Worm (Caenorhabditis elegans) whole organism, young adult: ENCODE measurements around the gene Y45G5AL.1.
A peak's percentile ranks its signal among the peaks of the same experiment; 100 is the strongest.

ENCODE experiments used
- B0035.1 ChIP-seq: sonication (generic microtip); optimal IDR thresholded peaks from 2 replicates; lab custom pipeline; 2016; ENCODE audit warnings: missing genetic modification characterization, mild to moderate bottlenecking, missing compliant biosample characterization, missing genotype, missing genetic modification reagents
- B0261.1 ChIP-seq: sonication (generic microtip); optimal IDR thresholded peaks from 2 replicates; lab custom pipeline; 2016; ENCODE audit warnings: mild to moderate bottlenecking, missing genetic modification characterization, moderate library complexity, missing compliant biosample characterization
- F10E7.11 ChIP-seq: sonication (generic microtip); optimal IDR thresholded peaks from 2 replicates; lab custom pipeline; 2017; ENCODE audit warnings: mild to moderate bottlenecking, missing genetic modification characterization, moderate library complexity, missing compliant biosample characterization
- F33H1.4 ChIP-seq: fragments of 200-800 bp; sonication (Bioruptor generic); IDR thresholded peaks from 2 replicates; pipeline ENCODE4 v1.3.6; 2022; ENCODE audit warnings: missing genetic modification reagents, missing genetic modification characterization, missing compliant biosample characterization
- F37B4.10 ChIP-seq: fragments of 200-800 bp; sonication (Bioruptor generic); IDR thresholded peaks from 2 replicates; pipeline ENCODE4 v1.3.6; 2022; ENCODE audit warnings: missing genetic modification characterization, missing compliant biosample characterization
- F57A8.1 ChIP-seq: fragments of 200-800 bp; sonication (Bioruptor generic); optimal IDR thresholded peaks from 2 replicates; lab custom pipeline; 2018; ENCODE audit warnings: mild to moderate bottlenecking, missing genetic modification characterization, moderate library complexity, missing compliant biosample characterization
- T07F8.4 ChIP-seq: sonication (generic microtip); optimal IDR thresholded peaks from 2 replicates; lab custom pipeline; 2016; ENCODE audit warnings: mild to moderate bottlenecking, missing genetic modification characterization, moderate library complexity, missing compliant biosample characterization
- Y53G8AR.9 ChIP-seq: fragments of 200-800 bp; sonication (Bioruptor generic); conservative IDR thresholded peaks from 2 replicates; pipeline ENCODE4 v1.3.6; 2022; ENCODE audit warnings: missing genetic modification reagents, missing genetic modification characterization, missing compliant biosample characterization
- Y56A3A.18 ChIP-seq: fragments of 200-800 bp; sonication (Bioruptor generic); IDR thresholded peaks from 2 replicates; pipeline ENCODE4 v1.3.6; 2022; ENCODE audit warnings: missing genetic modification reagents, missing genetic modification characterization, missing compliant biosample characterization
- Y67H2A.10 ChIP-seq: fragments of 200-800 bp; sonication (Bioruptor generic); conservative IDR thresholded peaks from 2 replicates; pipeline ENCODE4 v1.3.6; 2022; ENCODE audit warnings: missing genetic modification reagents, missing genetic modification characterization, missing compliant biosample characterization
- aptf-3 ChIP-seq: fragments of 200-800 bp; sonication (Bioruptor generic); IDR thresholded peaks from 2 replicates; pipeline ENCODE4 v1.3.6; 2022; ENCODE audit warnings: missing genetic modification characterization, missing compliant biosample characterization
- atf-7 ChIP-seq: sonication (generic microtip); optimal IDR thresholded peaks from 2 replicates; lab custom pipeline; 2017; ENCODE audit warnings: mild to moderate bottlenecking, missing genetic modification characterization, missing compliant biosample characterization
- athp-1 ChIP-seq: sonication (generic microtip); optimal IDR thresholded peaks from 2 replicates; lab custom pipeline; 2017; ENCODE audit warnings: mild to moderate bottlenecking, missing genetic modification characterization, missing compliant biosample characterization
- attf-3 ChIP-seq: fragments of 200-800 bp; sonication (Bioruptor generic); conservative IDR thresholded peaks from 2 replicates; pipeline ENCODE4 v1.3.6; 2022; ENCODE audit warnings: missing genetic modification reagents, missing genetic modification characterization, missing compliant biosample characterization
- cebp-1 ChIP-seq, 2 experiments: fragments of 200-800 bp in 1 of 2; sonication (Bioruptor generic) in 1 of 2; sonication (generic microtip) in 1 of 2; IDR thresholded peaks in 1 of 2; optimal IDR thresholded peaks in 1 of 2; 2 replicates each; pipeline versions ENCODE4 v1.3.6 to Lab custom; 2017 to 2022; ENCODE audit warnings: missing compliant biosample characterization in 2 of 2, missing genetic modification characterization in 2 of 2, mild to moderate bottlenecking in 1 of 2, missing genetic modification reagents in 1 of 2, moderate library complexity in 1 of 2
- cebp-2 ChIP-seq: fragments of 200-800 bp; sonication (Bioruptor generic); IDR thresholded peaks from 2 replicates; pipeline ENCODE4 v1.3.6; 2022; ENCODE audit warnings: missing genetic modification characterization, missing compliant biosample characterization
- ceh-100 ChIP-seq: fragments of 200-800 bp; sonication (Bioruptor generic); IDR thresholded peaks from 2 replicates; pipeline ENCODE4 v1.3.6; 2022; ENCODE audit warnings: missing genetic modification reagents, missing genetic modification characterization, missing compliant biosample characterization
- chd-7 ChIP-seq: sonication (generic microtip); optimal IDR thresholded peaks from 2 replicates; lab custom pipeline; 2016; ENCODE audit warnings: mild to moderate bottlenecking, missing genetic modification characterization, moderate library complexity, missing compliant biosample characterization
- egl-18 ChIP-seq: fragments of 200-800 bp; sonication (Bioruptor generic); IDR thresholded peaks from 2 replicates; pipeline ENCODE4 v1.3.6; 2022; ENCODE audit warnings: missing genetic modification reagents, missing genetic modification characterization, missing compliant biosample characterization
- egrh-3 ChIP-seq: fragments of 200-800 bp; sonication (Bioruptor generic); IDR thresholded peaks from 2 replicates; pipeline ENCODE4 v1.3.6; 2022; ENCODE audit warnings: missing genetic modification reagents, missing genetic modification characterization, missing compliant biosample characterization
- ekl-4 ChIP-seq: fragments of 200-800 bp; sonication (Bioruptor generic); IDR thresholded peaks from 2 replicates; pipeline ENCODE4 v1.3.6; 2022; ENCODE audit warnings: missing genetic modification reagents, missing genetic modification characterization, missing compliant biosample characterization
- ets-4 ChIP-seq: fragments of 200-800 bp; sonication (Bioruptor generic); optimal IDR thresholded peaks from 2 replicates; lab custom pipeline; 2018; ENCODE audit warnings: mild to moderate bottlenecking, missing genetic modification characterization, missing compliant biosample characterization
- him-1 ChIP-seq: sonication (generic microtip); optimal IDR thresholded peaks from 2 replicates; lab custom pipeline; 2016; ENCODE audit warnings: missing genotype, missing genetic modification reagents, missing genetic modification characterization, missing compliant biosample characterization
- hmg-20 ChIP-seq: fragments of 200-800 bp; sonication (Bioruptor generic); IDR thresholded peaks from 2 replicates; pipeline ENCODE4 v1.3.6; 2022; ENCODE audit warnings: missing genetic modification reagents, missing genetic modification characterization, missing compliant biosample characterization
- let-607 ChIP-seq, 2 experiments: fragments of 200-800 bp in 1 of 2; sonication (Bioruptor generic) in 1 of 2; sonication (generic microtip) in 1 of 2; optimal IDR thresholded peaks; 2 replicates each; lab custom pipeline; 2016 to 2018; ENCODE audit warnings: mild to moderate bottlenecking in 2 of 2, missing compliant biosample characterization in 2 of 2, missing genetic modification characterization in 2 of 2, moderate library complexity in 2 of 2, missing genotype in 1 of 2
- lin-26 ChIP-seq: fragments of 200-800 bp; sonication (Bioruptor generic); IDR thresholded peaks from 2 replicates; pipeline ENCODE4 v1.3.6; 2022; ENCODE audit warnings: missing genetic modification reagents, missing genetic modification characterization, missing compliant biosample characterization
- lin-40 ChIP-seq: sonication (generic microtip); optimal IDR thresholded peaks from 2 replicates; lab custom pipeline; 2016; ENCODE audit warnings: missing genetic modification characterization, mild to moderate bottlenecking, missing compliant biosample characterization, missing genotype, missing genetic modification reagents
- lin-54 ChIP-seq: fragments of 200-800 bp; sonication (Bioruptor generic); optimal IDR thresholded peaks from 2 replicates; lab custom pipeline; 2018; ENCODE audit warnings: mild to moderate bottlenecking, missing genetic modification characterization, missing compliant biosample characterization
- lsl-1 ChIP-seq: fragments of 200-800 bp; sonication (Bioruptor generic); optimal IDR thresholded peaks from 2 replicates; lab custom pipeline; 2018; ENCODE audit warnings: mild to moderate bottlenecking, missing genetic modification characterization, moderate library complexity, missing compliant biosample characterization
- lsy-27 ChIP-seq: sonication (generic microtip); optimal IDR thresholded peaks from 2 replicates; lab custom pipeline; 2017; ENCODE audit warnings: missing genetic modification characterization, mild to moderate bottlenecking, missing compliant biosample characterization, antibody characterized with exemption, missing genotype, borderline replicate concordance; ENCODE audit not compliant: insufficient read depth
- madf-6 ChIP-seq: fragments of 200-800 bp; sonication (Bioruptor generic); IDR thresholded peaks from 2 replicates; pipeline ENCODE4 v1.3.6; 2022; ENCODE audit warnings: missing genetic modification reagents, missing genetic modification characterization, missing compliant biosample characterization
- nfya-2 ChIP-seq: fragments of 200-800 bp; sonication (Bioruptor generic); IDR thresholded peaks from 2 replicates; pipeline ENCODE4 v1.3.6; 2022; ENCODE audit warnings: missing genetic modification reagents, missing genetic modification characterization, missing compliant biosample characterization
- nfyb-1 ChIP-seq: fragments of 200-800 bp; sonication (Bioruptor generic); IDR thresholded peaks from 2 replicates; pipeline ENCODE4 v1.3.6; 2022; ENCODE audit warnings: missing genetic modification reagents, missing genetic modification characterization, missing compliant biosample characterization
- nhr-80 ChIP-seq: sonication (generic microtip); optimal IDR thresholded peaks from 2 replicates; lab custom pipeline; 2016; ENCODE audit warnings: missing genetic modification characterization, missing compliant biosample characterization
- nhr-90 ChIP-seq: sonication (generic microtip); optimal IDR thresholded peaks from 2 replicates; lab custom pipeline; 2016; ENCODE audit warnings: missing genotype, mild to moderate bottlenecking, missing genetic modification characterization, missing compliant biosample characterization
- pha-4 ChIP-seq: fragments of 150-350 bp; sonication (generic microtip); optimal IDR thresholded peaks from 2 replicates; lab custom pipeline; 2014; ENCODE audit warnings: missing biosample characterization, missing genetic modification reagents, missing genetic modification characterization
- repo-1 ChIP-seq: sonication (generic microtip); optimal IDR thresholded peaks from 2 replicates; lab custom pipeline; 2017; ENCODE audit warnings: mild to moderate bottlenecking, missing genetic modification characterization, missing compliant biosample characterization
- sea-2 ChIP-seq: fragments of 200-800 bp; sonication (Bioruptor generic); IDR thresholded peaks from 2 replicates; pipeline ENCODE4 v1.3.6; 2022; ENCODE audit warnings: missing genetic modification characterization, missing compliant biosample characterization
- snpc-4 ChIP-seq, 5 experiments: fragments of 150-350 bp in 1 of 5; sonication (generic microtip) in 4 of 5; optimal IDR thresholded peaks; 2 replicates each; lab custom pipeline; 2014 to 2018; ENCODE audit warnings: missing genetic modification characterization in 5 of 5, missing biosample characterization in 3 of 5, antibody characterized with exemption in 2 of 5, mild to moderate bottlenecking in 2 of 5, missing compliant biosample characterization in 2 of 5, missing genotype in 2 of 5, moderate library complexity in 2 of 5, missing genetic modification reagents in 1 of 5
- tlf-1 ChIP-seq: fragments of 200-800 bp; sonication (Bioruptor generic); optimal IDR thresholded peaks from 2 replicates; lab custom pipeline; 2018; ENCODE audit warnings: mild to moderate bottlenecking, missing genetic modification characterization, missing compliant biosample characterization
- unc-130 ChIP-seq: sonication (generic microtip); optimal IDR thresholded peaks from 2 replicates; lab custom pipeline; 2016; ENCODE audit warnings: missing genetic modification reagents, missing genetic modification characterization, missing compliant biosample characterization
- ztf-26 ChIP-seq: sonication (generic microtip); optimal IDR thresholded peaks from 2 replicates; lab custom pipeline; 2017; ENCODE audit warnings: missing genetic modification characterization, missing compliant biosample characterization

Gene Y45G5AL.1

ce11 chrV:4186453-4187143 lies 42.3 kb downstream of the Y45G5AL.1 start (continued):
- TF ChIP-seq F33H1.4 (GFP tag; lab: Robert Waterston, UW) (no peak), pha-4 (no peak), F37B4.10 (GFP tag; lab: Robert Waterston, UW) (no peak), F10E7.11 (no peak), nhr-90 (tag; lab: Kevin White, UChicago) (no peak), lsy-27 (tag; lab: Kevin White, UChicago) (no peak), athp-1 (tag; lab: Kevin White, UChicago) (no peak), attf-3 (GFP tag; lab: Robert Waterston, UW) (no peak), ekl-4 (peak; percentile 31; the same call in 1 of the 2 replicates), atf-7 (tag; lab: Kevin White, UChicago) (peak; percentile 2), nfya-2 (no peak), lsl-1 (no peak), lin-40 (tag; lab: Kevin White, UChicago) (no peak), let-607 (tag; optimal IDR thresholded peaks at IDR 0.05; lab: Kevin White, UChicago) (no peak), egl-18 (no peak), chd-7 (tag; lab: Kevin White, UChicago) (peak; percentile 7), hmg-20 (GFP tag; lab: Robert Waterston, UW) (no peak), F57A8.1 (GFP tag; lab: Kevin White, UChicago) (no peak), B0035.1 (no peak), B0261.1 (tag; lab: Kevin White, UChicago) (no peak), ceh-100 (no peak)

- TF ChIP-seq Y53G8AR.9 (GFP tag; lab: Robert Waterston, UW) (0 out of 2 replicates have a peak, but pooled peaks have one; percentile 27), nhr-80 (tag; lab: Kevin White, UChicago) (peak; percentile 26), snpc-4 (GFP tag; optimal IDR thresholded peaks at IDR 0.05; lab: Kevin White, UChicago) (no peak), snpc-4 (tag; optimal IDR thresholded peaks at IDR 0.05; lab: Kevin White, UChicago) (peak in 2 of 4 experiments; percentile 16 to 78), atf-7 (tag; lab: Kevin White, UChicago) (no peak), nhr-90 (tag; lab: Kevin White, UChicago) (no peak), him-1 (tag; lab: Kevin White, UChicago) (no peak)
Measured at ce11 chrV:4187144-4187485, 42.8 kb downstream of the Y45G5AL.1 start, which contains the start of gene nhr-114. TSS of gene nhr-114 (plus strand) at chrV:4187202.

- TF ChIP-seq repo-1 (tag; lab: Kevin White, UChicago): peak; percentile 66
- TF ChIP-seq ztf-26: peak; percentile 52
- no peak for TF ChIP-seq tlf-1
Measured at ce11 chrV:4189618-4190017, 45.3 kb downstream of the Y45G5AL.1 start.

- TF ChIP-seq ets-4 (no peak), sea-2 (GFP tag; lab: Robert Waterston, UW) (no peak), T07F8.4 (tag; lab: Kevin White, UChicago) (no peak), Y56A3A.18 (GFP tag; lab: Robert Waterston, UW) (peak; percentile 81; the same call in 1 of the 2 replicates), cebp-1 (GFP tag; IDR thresholded peaks at IDR 0.05; lab: Robert Waterston, UW) (no peak), cebp-1 (tag; optimal IDR thresholded peaks at IDR 0.05; lab: Kevin White, UChicago) (peak; percentile 8), cebp-2 (GFP tag; lab: Robert Waterston, UW) (peak; percentile 70; the same call in 1 of the 2 replicates), unc-130 (GFP tag; lab: Kevin White, UChicago) (no peak), aptf-3 (GFP tag; lab: Robert Waterston, UW) (peak; percentile 68; the same call in 1 of the 2 replicates), repo-1 (tag; lab: Kevin White, UChicago) (peak; percentile 68), egrh-3 (GFP tag; lab: Robert Waterston, UW) (no peak), Y67H2A.10 (GFP tag; lab: Robert Waterston, UW) (no peak), Y53G8AR.9 (GFP tag; lab: Robert Waterston, UW) (peak; percentile 78; the same call in 1 of the 2 replicates), lin-26 (0 out of 2 replicates have a peak, but pooled peaks have one; percentile 36), nfyb-1 (GFP tag; lab: Robert Waterston, UW) (0 out of 2 replicates have a peak, but pooled peaks have one; percentile 69), lin-54 (GFP tag; lab: Kevin White, UChicago) (no peak), madf-6 (GFP tag; lab: Robert Waterston, UW) (peak; percentile 45), ceh-100 (0 out of 2 replicates have a peak, but pooled peaks have one; percentile 17), athp-1 (tag; lab: Kevin White, UChicago) (peak; percentile 26)
Measured at ce11 chrV:4190232-4190631, 45.9 kb downstream of the Y45G5AL.1 start.
